Worm (Caenorhabditis elegans) whole organism, mixed stage, embryonic: Measurements from ENCODE around the gene zhit-2.

Experiments used
- M03D4.4 ChIP-seq: sonication (generic microtip); optimal IDR thresholded peaks from 2 replicates; lab custom pipeline; 2017; ENCODE audit warnings: mild to moderate bottlenecking, missing genetic modification characterization, missing compliant biosample characterization
- bed-3 ChIP-seq: fragments of 200-800 bp; sonication (Bioruptor generic); optimal IDR thresholded peaks from 3 replicates; lab custom pipeline; 2018; ENCODE audit warnings: mild to moderate bottlenecking, missing genetic modification characterization, moderate library complexity, missing compliant biosample characterization
- blmp-1 ChIP-seq: fragments of 150-350 bp; optimal IDR thresholded peaks from 2 replicates; lab custom pipeline; 2014; ENCODE audit warnings: missing biosample characterization, missing genetic modification characterization
- ceh-39 ChIP-seq: fragments of 150-350 bp; optimal IDR thresholded peaks from 2 replicates; lab custom pipeline; 2014; ENCODE audit warnings: missing biosample characterization, missing genetic modification characterization
- ceh-43 ChIP-seq: fragments of 200-800 bp; sonication (Bioruptor generic); optimal IDR thresholded peaks from 2 replicates; lab custom pipeline; 2018; ENCODE audit warnings: mild to moderate bottlenecking, missing genetic modification characterization, moderate library complexity, missing compliant biosample characterization
- ceh-83 ChIP-seq: fragments of 200-800 bp; sonication (Bioruptor generic); optimal IDR thresholded peaks from 2 replicates; lab custom pipeline; 2018; ENCODE audit warnings: mild to moderate bottlenecking, missing genetic modification characterization, missing compliant biosample characterization
- ces-1 ChIP-seq: fragments of 150-350 bp; optimal IDR thresholded peaks from 2 replicates; lab custom pipeline; 2014; ENCODE audit warnings: missing biosample characterization, missing genetic modification reagents, missing genetic modification characterization
- cnd-1 ChIP-seq: fragments of 200-800 bp; sonication (Bioruptor generic); optimal IDR thresholded peaks from 2 replicates; lab custom pipeline; 2018; ENCODE audit warnings: mild to moderate bottlenecking, missing genetic modification characterization, missing compliant biosample characterization
- drap-1 ChIP-seq: fragments of 200-800 bp; sonication (Bioruptor generic); optimal IDR thresholded peaks from 3 replicates; lab custom pipeline; 2018; ENCODE audit warnings: mild to moderate bottlenecking, missing genetic modification characterization, missing compliant biosample characterization
- elt-1 ChIP-seq: sonication (generic microtip); optimal IDR thresholded peaks from 2 replicates; lab custom pipeline; 2017; ENCODE audit warnings: missing genetic modification characterization, mild to moderate bottlenecking, missing compliant biosample characterization, antibody characterized with exemption, moderate library complexity, borderline replicate concordance; ENCODE audit not compliant: insufficient read depth
- elt-3 ChIP-seq: fragments of 150-350 bp; optimal IDR thresholded peaks from 2 replicates; lab custom pipeline; 2014; ENCODE audit warnings: missing biosample characterization, missing genetic modification characterization
- flh-1 ChIP-seq: fragments of 200-800 bp; sonication (Bioruptor generic); optimal IDR thresholded peaks from 2 replicates; lab custom pipeline; 2018; ENCODE audit warnings: mild to moderate bottlenecking, missing genetic modification characterization, moderate library complexity, missing compliant biosample characterization
- ham-2 ChIP-seq: fragments of 200-800 bp; sonication (Bioruptor generic); optimal IDR thresholded peaks from 2 replicates; lab custom pipeline; 2018; ENCODE audit warnings: mild to moderate bottlenecking, missing genetic modification characterization, missing compliant biosample characterization
- hlh-1 ChIP-seq: fragments of 150-350 bp; optimal IDR thresholded peaks from 2 replicates; lab custom pipeline; 2014; ENCODE audit warnings: missing biosample characterization, missing genetic modification reagents, missing genetic modification characterization
- lin-13 ChIP-seq: fragments of 150-350 bp; optimal IDR thresholded peaks from 2 replicates; lab custom pipeline; 2014; ENCODE audit warnings: missing biosample characterization, missing genetic modification characterization
- lin-32 ChIP-seq: fragments of 200-800 bp; sonication (Bioruptor generic); optimal IDR thresholded peaks from 2 replicates; lab custom pipeline; 2018; ENCODE audit warnings: mild to moderate bottlenecking, missing genetic modification characterization, missing compliant biosample characterization
- lsy-2 ChIP-seq: fragments of 150-350 bp; optimal IDR thresholded peaks from 2 replicates; lab custom pipeline; 2014; ENCODE audit warnings: missing biosample characterization, missing genetic modification characterization
- mab-5 ChIP-seq: fragments of 150-350 bp; optimal IDR thresholded peaks from 2 replicates; lab custom pipeline; 2014; ENCODE audit warnings: missing biosample characterization, missing genetic modification characterization
- mep-1 ChIP-seq: fragments of 150-350 bp; optimal IDR thresholded peaks from 2 replicates; lab custom pipeline; 2017; ENCODE audit warnings: missing biosample characterization, missing genetic modification reagents, missing genetic modification characterization, inconsistent platforms
- mls-2 ChIP-seq: sonication (generic microtip); optimal IDR thresholded peaks from 2 replicates; lab custom pipeline; 2016; ENCODE audit warnings: mild to moderate bottlenecking, missing genetic modification characterization, moderate library complexity, missing compliant biosample characterization
- nhr-12 ChIP-seq: fragments of 150-350 bp; optimal IDR thresholded peaks from 2 replicates; lab custom pipeline; 2014; ENCODE audit warnings: missing biosample characterization, missing genetic modification characterization
- nhr-2 ChIP-seq: fragments of 150-350 bp; optimal IDR thresholded peaks from 2 replicates; lab custom pipeline; 2014; ENCODE audit warnings: missing biosample characterization, missing genetic modification characterization
- nhr-237 ChIP-seq: fragments of 150-350 bp; optimal IDR thresholded peaks from 2 replicates; lab custom pipeline; 2014; ENCODE audit warnings: missing biosample characterization, missing genetic modification characterization
- nhr-28 ChIP-seq: fragments of 150-350 bp; optimal IDR thresholded peaks from 2 replicates; lab custom pipeline; 2014; ENCODE audit warnings: missing biosample characterization, missing genetic modification characterization
- nhr-76 ChIP-seq: sonication (generic microtip); optimal IDR thresholded peaks from 2 replicates; lab custom pipeline; 2017; ENCODE audit warnings: missing biosample characterization, missing genetic modification characterization
- pha-4 ChIP-seq: fragments of 150-350 bp; optimal IDR thresholded peaks from 2 replicates; lab custom pipeline; 2018; ENCODE audit warnings: missing biosample characterization, missing genetic modification reagents, missing genetic modification characterization
- sem-2 ChIP-seq: fragments of 200-800 bp; sonication (Bioruptor generic); optimal IDR thresholded peaks from 2 replicates; lab custom pipeline; 2018; ENCODE audit warnings: mild to moderate bottlenecking, missing genetic modification characterization, missing compliant biosample characterization
- snpc-4 ChIP-seq: fragments of 150-350 bp; optimal IDR thresholded peaks from 2 replicates; lab custom pipeline; 2014; ENCODE audit warnings: missing biosample characterization, missing genetic modification characterization
- sptf-1 ChIP-seq: sonication (generic microtip); optimal IDR thresholded peaks from 2 replicates; lab custom pipeline; 2017; ENCODE audit warnings: mild to moderate bottlenecking, missing genetic modification characterization, moderate library complexity, missing compliant biosample characterization
- tbx-8 ChIP-seq: fragments of 200-800 bp; sonication (Bioruptor generic); optimal IDR thresholded peaks from 2 replicates; lab custom pipeline; 2018; ENCODE audit warnings: mild to moderate bottlenecking, missing genetic modification characterization, moderate library complexity, missing compliant biosample characterization
- unc-120 ChIP-seq: sonication (generic microtip); optimal IDR thresholded peaks from 2 replicates; lab custom pipeline; 2017; ENCODE audit warnings: missing genetic modification characterization, missing compliant biosample characterization; ENCODE audit not compliant: poor library complexity, severe bottlenecking
- unc-39 ChIP-seq: fragments of 150-350 bp; optimal IDR thresholded peaks from 2 replicates; lab custom pipeline; 2014; ENCODE audit warnings: missing biosample characterization, missing genetic modification characterization
- unc-62 ChIP-seq: fragments of 150-350 bp; optimal IDR thresholded peaks from 2 replicates; lab custom pipeline; 2014; ENCODE audit warnings: missing biosample characterization, missing genetic modification reagents, missing genetic modification characterization
- zip-8 ChIP-seq: fragments of 150-350 bp; optimal IDR thresholded peaks from 2 replicates; lab custom pipeline; 2014; ENCODE audit warnings: missing biosample characterization, missing genetic modification characterization
- ztf-11 ChIP-seq: fragments of 150-350 bp; optimal IDR thresholded peaks from 2 replicates; lab custom pipeline; 2014; ENCODE audit warnings: missing biosample characterization, missing genetic modification characterization

zhit-2 gene

ce11 chrIII:4281955-4282618 lies 37.9 kb upstream of the zhit-2 start:
- no peak for TF ChIP-seq lin-32 (GFP tag; lab: Kevin White, UChicago)
- no peak for TF ChIP-seq snpc-4 (tag; lab: Kevin White, UChicago)
- TF ChIP-seq nhr-76 (tag; lab: Kevin White, UChicago), result no peak
- TF ChIP-seq M03D4.4, result peak; percentile 81
- TF ChIP-seq mls-2 (tag; lab: Kevin White, UChicago), result peak; percentile 93
- peak; percentile 80 for TF ChIP-seq cnd-1
- peak; percentile 48 for TF ChIP-seq elt-1
- TF ChIP-seq blmp-1 (tag; lab: Kevin White, UChicago), result no peak
- TF ChIP-seq mep-1, result peak; percentile 94
- peak; percentile 68 for TF ChIP-seq lsy-2
- no peak for TF ChIP-seq ceh-83 (GFP tag; lab: Kevin White, UChicago)
- TF ChIP-seq drap-1 (GFP tag; lab: Kevin White, UChicago), result peak; percentile 84
- peak; percentile 92 for TF ChIP-seq pha-4 (tag; lab: Kevin White, UChicago)
- TF ChIP-seq mab-5 (tag; lab: Kevin White, UChicago), result no peak
- TF ChIP-seq zip-8 (tag; lab: Kevin White, UChicago), result no peak
- peak; percentile 81 for TF ChIP-seq ztf-11
- TF ChIP-seq unc-120 (tag; lab: Kevin White, UChicago), result peak; percentile 97
- TF ChIP-seq unc-62 (GFP tag; lab: Kevin White, UChicago), result peak; percentile 99
- peak; percentile 65 for TF ChIP-seq nhr-2 (tag; lab: Kevin White, UChicago)
- peak; percentile 69 for TF ChIP-seq ceh-43
- peak; percentile 79 for TF ChIP-seq nhr-237 (tag; lab: Kevin White, UChicago)
- peak; percentile 93 for TF ChIP-seq ceh-39 (tag; lab: Kevin White, UChicago)
- no peak for TF ChIP-seq nhr-28 (tag; lab: Kevin White, UChicago)
- TF ChIP-seq sem-2 (GFP tag; lab: Kevin White, UChicago), result no peak
- TF ChIP-seq unc-39 (tag; lab: Kevin White, UChicago), result peak; percentile 60
- no peak for TF ChIP-seq bed-3 (GFP tag; lab: Kevin White, UChicago)
- TF ChIP-seq sptf-1, result peak; percentile 74
- TF ChIP-seq elt-3, result no peak
- peak; percentile 98 for TF ChIP-seq ham-2
- peak; percentile 40 for TF ChIP-seq flh-1
- peak; percentile 86 for TF ChIP-seq nhr-12 (tag; lab: Kevin White, UChicago)
- TF ChIP-seq tbx-8, result peak; percentile 61
- peak; percentile 91 for TF ChIP-seq ces-1 (GFP tag; lab: Kevin White, UChicago)
- TF ChIP-seq hlh-1 (tag; lab: Kevin White, UChicago), result peak; percentile 73
- TF ChIP-seq lin-13 (tag; lab: Kevin White, UChicago), result peak; percentile 64

- TF ChIP-seq unc-62 (GFP tag; lab: Kevin White, UChicago) (peak; percentile 67), drap-1 (GFP tag; lab: Kevin White, UChicago) (peak; percentile 35), ceh-39 (tag; lab: Kevin White, UChicago) (peak; percentile 8), ceh-43 (no peak), lin-13 (tag; lab: Kevin White, UChicago) (peak; percentile 13), lin-32 (GFP tag; lab: Kevin White, UChicago) (no peak), ham-2 (peak; percentile 58), nhr-76 (tag; lab: Kevin White, UChicago) (no peak), mep-1 (peak; percentile 10), mls-2 (tag; lab: Kevin White, UChicago) (peak; percentile 36), ztf-11 (no peak), cnd-1 (peak; percentile 49), sptf-1 (peak; percentile 45), zip-8 (tag; lab: Kevin White, UChicago) (no peak), snpc-4 (tag; lab: Kevin White, UChicago) (no peak), blmp-1 (tag; lab: Kevin White, UChicago) (no peak), unc-120 (tag; lab: Kevin White, UChicago) (peak; percentile 68), lsy-2 (peak; percentile 25), hlh-1 (tag; lab: Kevin White, UChicago) (peak; percentile 62), M03D4.4 (peak; percentile 73)
Observed at ce11 chrIII:4280215-4281173, 36.3 kb upstream of the zhit-2 start, which contains the start of gene sup-26. TSS of gene sup-26 (minus strand) at chrIII:4280224.
